Worm (Caenorhabditis elegans): ENCODE measurements around the gene W08F4.3.

W08F4.3 gene

DNA sequence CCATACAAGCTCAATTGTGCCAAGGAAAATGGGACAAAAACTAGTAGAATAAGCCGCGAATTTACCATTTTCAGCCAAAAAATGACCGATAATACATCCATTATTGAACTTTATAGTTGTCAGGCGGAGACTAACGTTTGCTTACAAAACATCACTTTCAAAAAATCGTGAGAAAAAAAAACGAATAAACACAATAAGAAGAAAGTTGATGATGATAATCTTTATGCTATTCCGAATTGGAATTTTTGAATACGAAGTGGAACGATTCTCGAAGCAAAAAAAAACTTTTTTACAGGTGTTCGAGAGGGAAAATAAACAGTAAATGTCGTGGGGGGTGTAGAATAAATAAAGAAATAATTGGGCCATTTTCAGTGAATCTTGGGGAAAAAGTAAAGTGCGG is 2.8 kb upstream of the W08F4.3 start, which contains the start of gene W08F4.7:
Gene W08F4.7, minus strand, starts transcription at position 101 of the 400 bp plus-strand sequence.
- TF ChIP-seq ceh-20 (GFP tag; IDR thresholded peaks at IDR 0.05) (no peak), ces-1 (GFP tag; optimal IDR thresholded peaks at IDR 0.05) (no peak), dmd-6 (GFP tag; IDR thresholded peaks at IDR 0.05) (no peak), daf-16 (GFP tag; optimal IDR thresholded peaks at IDR 0.05) (no peak), daf-16 (tag; optimal IDR thresholded peaks at IDR 0.05) (peak; percentile 0), nhr-6 (tag; optimal IDR thresholded peaks at IDR 0.05) (no peak), lin-38 (GFP tag; IDR thresholded peaks at IDR 0.05) (peak; percentile 52)

DNA sequence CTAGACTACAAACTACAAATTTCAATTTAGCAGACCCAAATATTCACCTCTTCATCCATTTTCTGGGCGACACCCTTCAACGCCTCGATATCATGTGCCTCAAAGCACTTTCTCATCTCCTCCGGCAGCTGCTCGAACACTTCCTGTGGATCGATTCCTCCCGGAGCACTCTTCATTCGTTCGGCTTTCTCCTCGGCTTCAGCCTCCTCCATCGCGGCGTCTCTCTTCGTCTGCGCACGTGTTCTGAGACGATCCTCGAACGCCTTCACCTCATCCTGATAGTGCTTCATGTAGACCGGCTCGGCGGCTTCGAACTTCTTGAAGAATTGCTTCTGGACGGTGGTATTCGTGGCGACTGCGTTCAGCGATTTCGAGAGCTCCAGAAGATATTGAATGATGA is 1.6 kb upstream of the W08F4.3 start:
- TF ChIP-seq lin-38 (GFP tag; IDR thresholded peaks at IDR 0.05) (0 out of 2 replicates have a peak, but pooled peaks have one; percentile 2), set-16 (GFP tag; IDR thresholded peaks at IDR 0.05) (peak; percentile 77), pqm-1 (tag; optimal IDR thresholded peaks at IDR 0.05) (no peak), dmd-9 (GFP tag; IDR thresholded peaks at IDR 0.05) (0 out of 2 replicates have a peak, but pooled peaks have one; percentile 26)

DNA sequence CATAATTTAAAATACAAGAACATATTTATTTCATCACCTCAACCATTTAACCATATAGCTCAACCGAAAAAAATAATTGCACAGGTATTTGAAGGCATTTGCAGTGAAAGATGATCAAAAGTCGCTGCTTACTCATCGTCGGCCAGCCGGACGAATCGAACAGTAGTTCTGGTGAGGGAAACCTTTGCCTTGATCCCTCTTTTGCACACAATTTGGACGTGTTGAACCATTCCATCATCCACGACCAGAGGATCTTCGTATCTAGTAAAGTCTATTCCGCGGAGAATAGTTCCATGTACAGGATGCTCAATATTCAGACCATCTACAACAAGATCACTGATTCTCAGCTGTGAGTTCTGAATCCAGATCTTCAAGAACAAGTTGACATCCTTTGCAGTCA is 1.6 kb downstream of the W08F4.3 start:
- TF ChIP-seq snpc-1.2 (GFP tag; IDR thresholded peaks at IDR 0.05): 0 out of 2 replicates have a peak, but pooled peaks have one; percentile 39
- TF ChIP-seq dmd-8 (GFP tag; IDR thresholded peaks at IDR 0.05): peak; percentile 63; the same call in 1 of the 2 replicates
- peak; percentile 46 for TF ChIP-seq F49E8.2 (tag; optimal IDR thresholded peaks at IDR 0.05; ENCODE audit: borderline replicate concordance)
- TF ChIP-seq daf-8 (GFP tag; IDR thresholded peaks at IDR 0.05): no peak
- TF ChIP-seq duxl-1 (tag; optimal IDR thresholded peaks at IDR 0.05; ENCODE audit: poor library complexity): peak; percentile 24
- TF ChIP-seq R02D3.7 (tag; optimal IDR thresholded peaks at IDR 0.05): no peak
- TF ChIP-seq lin-38 (GFP tag; IDR thresholded peaks at IDR 0.05): peak; percentile 41

DNA sequence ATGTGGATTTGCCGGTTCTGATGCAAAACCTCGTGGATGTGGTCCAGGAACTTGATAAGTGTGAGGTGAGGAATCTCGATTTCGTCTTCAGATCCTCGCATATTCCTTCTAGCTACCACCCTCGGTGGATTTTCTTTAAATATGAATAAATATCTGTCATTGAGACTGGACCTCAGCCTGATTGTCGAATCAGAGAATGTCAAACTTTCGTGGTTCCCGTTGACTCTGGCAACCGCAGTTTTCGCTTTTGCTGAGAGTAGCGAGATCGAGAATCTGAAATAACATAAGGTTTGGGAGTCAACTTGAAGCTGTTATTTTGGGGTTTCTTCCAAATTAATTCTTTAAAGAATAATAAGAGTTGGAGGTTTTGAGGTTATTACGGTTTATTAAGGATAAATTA is 2.2 kb downstream of the W08F4.3 start, which contains the start of gene fbxb-14:
Gene fbxb-14, minus strand, starts transcription at position 101 of the 400 bp plus-strand sequence.
- TF ChIP-seq ztf-7 (tag; optimal IDR thresholded peaks at IDR 0.05): no peak
- TF ChIP-seq Y5F2A.4 (GFP tag; optimal IDR thresholded peaks at IDR 0.05): no peak
- TF ChIP-seq daf-8 (GFP tag; IDR thresholded peaks at IDR 0.05): no peak
- no peak for TF ChIP-seq ces-1 (GFP tag; optimal IDR thresholded peaks at IDR 0.05)
- TF ChIP-seq nhr-77 (tag; optimal IDR thresholded peaks at IDR 0.05): no peak
- no peak for TF ChIP-seq nhr-41 (GFP tag; IDR thresholded peaks at IDR 0.05)

DNA sequence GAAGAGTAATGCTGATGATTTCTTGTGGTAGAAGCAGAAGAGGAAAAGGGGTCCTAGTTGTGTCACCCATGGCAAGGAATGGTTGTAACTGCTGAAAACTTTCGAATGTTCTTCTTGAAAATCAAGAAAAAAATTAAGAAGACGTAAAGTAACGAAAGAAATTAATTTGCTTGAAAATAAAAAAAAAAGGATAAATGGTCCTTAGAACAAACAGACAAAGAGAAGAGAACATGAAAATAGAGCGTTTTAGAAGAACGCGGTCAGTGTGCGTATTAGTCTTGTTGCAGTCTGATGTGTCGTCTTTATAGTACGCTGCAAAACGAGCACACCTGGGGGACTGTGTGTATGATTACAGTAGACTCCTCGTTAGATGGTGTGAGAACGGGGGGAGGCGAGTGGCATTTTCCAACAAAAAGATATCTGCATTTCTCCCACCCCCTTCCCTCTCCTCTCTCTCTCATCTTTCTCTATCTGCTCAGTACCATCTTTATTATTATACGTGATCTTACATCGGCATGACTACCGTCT is 4.0 kb downstream of the W08F4.3 start, which contains the start of the genes W08F4.12 and W08F4.13:
Gene W08F4.12, minus strand, starts transcription at position 101 of the 528 bp plus-strand sequence.
Gene W08F4.13, plus strand, starts transcription at position 478 of the 528 bp plus-strand sequence.
- TF ChIP-seq F37D6.2 (tag; optimal IDR thresholded peaks at IDR 0.05) (no peak), ceh-28 (tag; optimal IDR thresholded peaks at IDR 0.05) (no peak), duxl-1 (tag; optimal IDR thresholded peaks at IDR 0.05; ENCODE audit: poor library complexity) (no peak), zfp-3 (GFP tag; conservative IDR thresholded peaks at IDR 0.05) (no peak), F10B5.3 (tag; optimal IDR thresholded peaks at IDR 0.05) (no peak), mep-1 (tag; optimal IDR thresholded peaks at IDR 0.05) (no peak), ztf-11 (tag; optimal IDR thresholded peaks at IDR 0.05) (no peak), tra-1 (GFP tag; IDR thresholded peaks at IDR 0.05) (no peak), spr-1 (tag; optimal IDR thresholded peaks at IDR 0.05) (no peak), Y48G9A.11 (GFP tag; IDR thresholded peaks at IDR 0.05) (no peak), gei-8 (GFP tag; optimal IDR thresholded peaks at IDR 0.05) (no peak), lin-39 (tag; optimal IDR thresholded peaks at IDR 0.05) (no peak), lim-7 (GFP tag; IDR thresholded peaks at IDR 0.05) (no peak), zag-1 (tag; optimal IDR thresholded peaks at IDR 0.05) (no peak)
